Fruit fly (Drosophila melanogaster): ENCODE results near the gene croc.
A peak's percentile ranks its signal among the peaks of the same experiment; 100 is the strongest.

croc gene

dm6 chr3L:21518345-21518744 is 42.1 kb upstream of the croc start:
- TF ChIP-seq Ets96B (tag; optimal IDR thresholded peaks at IDR 0.05) (no peak), Lpt (GFP tag; optimal IDR thresholded peaks at IDR 0.05) (no peak), dsx (GFP tag; optimal IDR thresholded peaks at IDR 0.05; ENCODE audit: poor library complexity, severe bottlenecking) (no peak), CG9139 (GFP tag; optimal IDR thresholded peaks at IDR 0.05) (no peak), Eip75B (GFP tag; optimal IDR thresholded peaks at IDR 0.05) (no peak), Met (GFP tag; optimal IDR thresholded peaks at IDR 0.05) (no peak), CG6163 (GFP tag; IDR thresholded peaks at IDR 0.05) (no peak), Gug (GFP tag; IDR thresholded peaks at IDR 0.05) (no peak), lz (GFP tag; optimal IDR thresholded peaks at IDR 0.05) (no peak), pdm3 (GFP tag; optimal IDR thresholded peaks at IDR 0.05) (no peak), vri (GFP tag; optimal IDR thresholded peaks at IDR 0.05) (no peak), eg (GFP tag; IDR thresholded peaks at IDR 0.05) (no peak), CG16779 (tag; optimal IDR thresholded peaks at IDR 0.05) (no peak), achi (GFP tag; optimal IDR thresholded peaks at IDR 0.05) (no peak)

- no peak for TF ChIP-seq fd59A (GFP tag; optimal IDR thresholded peaks at IDR 0.05)
- no peak for TF ChIP-seq CG34406 (GFP tag; optimal IDR thresholded peaks at IDR 0.05)
- TF ChIP-seq CG10669 (GFP tag; optimal IDR thresholded peaks at IDR 0.05): peak; percentile 5
- TF ChIP-seq eg (GFP tag; IDR thresholded peaks at IDR 0.05): no peak
- TF ChIP-seq CG8119 (GFP tag; IDR thresholded peaks at IDR 0.05): no peak
- peak; percentile 6 for TF ChIP-seq fkh (GFP tag; optimal IDR thresholded peaks at IDR 0.05)
- no peak for TF ChIP-seq Gug (GFP tag; IDR thresholded peaks at IDR 0.05)
- TF ChIP-seq cyc (GFP tag; optimal IDR thresholded peaks at IDR 0.05): peak; percentile 39
- TF ChIP-seq CG3919 (GFP tag; optimal IDR thresholded peaks at IDR 0.05): peak; percentile 32
- peak; percentile 60 for TF ChIP-seq Hr4 (GFP tag; optimal IDR thresholded peaks at IDR 0.05)
- peak; percentile 60 for TF ChIP-seq esn (GFP tag; optimal IDR thresholded peaks at IDR 0.05)
- TF ChIP-seq lz (GFP tag; optimal IDR thresholded peaks at IDR 0.05): peak; percentile 40
- TF ChIP-seq CG6792 (GFP tag; optimal IDR thresholded peaks at IDR 0.05): peak; percentile 57
- TF ChIP-seq OdsH (GFP tag; optimal IDR thresholded peaks at IDR 0.05): peak; percentile 49
- TF ChIP-seq CG16779 (tag; optimal IDR thresholded peaks at IDR 0.05): no peak
- peak; percentile 23 for TF ChIP-seq dsx (GFP tag; optimal IDR thresholded peaks at IDR 0.05; ENCODE audit: poor library complexity, severe bottlenecking)
- TF ChIP-seq Eip93F (GFP tag; optimal IDR thresholded peaks at IDR 0.05): peak; percentile 43
- TF ChIP-seq CG11762 (GFP tag; optimal IDR thresholded peaks at IDR 0.05; ENCODE audit: insufficient read depth): peak; percentile 50
- peak; percentile 19 for TF ChIP-seq CG3032 (tag; optimal IDR thresholded peaks at IDR 0.05)
- TF ChIP-seq CG15336 (GFP tag; IDR thresholded peaks at IDR 0.05): no peak
- peak; percentile 50 for TF ChIP-seq Smox (GFP tag; optimal IDR thresholded peaks at IDR 0.05)
- TF ChIP-seq vri (GFP tag; optimal IDR thresholded peaks at IDR 0.05): no peak
- peak; percentile 25 for TF ChIP-seq net (GFP tag; optimal IDR thresholded peaks at IDR 0.05)
- peak; percentile 31 for TF ChIP-seq acj6 (GFP tag; optimal IDR thresholded peaks at IDR 0.05)
- no peak for TF ChIP-seq spab (GFP tag; optimal IDR thresholded peaks at IDR 0.05)
- TF ChIP-seq CG8319 (GFP tag; optimal IDR thresholded peaks at IDR 0.05): peak; percentile 18
- TF ChIP-seq CG8632 (GFP tag; optimal IDR thresholded peaks at IDR 0.05): peak; percentile 45
- TF ChIP-seq achi (GFP tag; optimal IDR thresholded peaks at IDR 0.05): peak; percentile 73
- TF ChIP-seq Hr39 (GFP tag; optimal IDR thresholded peaks at IDR 0.05): peak; percentile 54
- TF ChIP-seq Met (GFP tag; optimal IDR thresholded peaks at IDR 0.05): peak; percentile 46
- peak in 1 of 2 experiments; percentile 43 for TF ChIP-seq ss (GFP tag; optimal IDR thresholded peaks at IDR 0.05)
- TF ChIP-seq CG10631 (GFP tag; optimal IDR thresholded peaks at IDR 0.05): peak; percentile 50
- TF ChIP-seq Sox15 (GFP tag; optimal IDR thresholded peaks at IDR 0.05): no peak
- TF ChIP-seq Eip78C (GFP tag): peak; percentile 48
- TF ChIP-seq Ets21C (GFP tag; optimal IDR thresholded peaks at IDR 0.05): peak; percentile 12
- TF ChIP-seq pdm3 (GFP tag; optimal IDR thresholded peaks at IDR 0.05): peak; percentile 64
- no peak for TF ChIP-seq CG11294 (GFP tag; IDR thresholded peaks at IDR 0.05)
- peak; percentile 36 for TF ChIP-seq CG7368 (GFP tag; optimal IDR thresholded peaks at IDR 0.05)
- no peak for TF ChIP-seq CG6854 (GFP tag; optimal IDR thresholded peaks at IDR 0.05)
- peak; percentile 42 for TF ChIP-seq CG31627 (GFP tag; optimal IDR thresholded peaks at IDR 0.05)
- TF ChIP-seq Eip75B (GFP tag; optimal IDR thresholded peaks at IDR 0.05): peak; percentile 69
- peak; percentile 7 for TF ChIP-seq CG6808 (GFP tag; optimal IDR thresholded peaks at IDR 0.05)
- no peak for TF ChIP-seq CG11902 (GFP tag; optimal IDR thresholded peaks at IDR 0.05)
- no peak for TF ChIP-seq Hr38 (GFP tag; optimal IDR thresholded peaks at IDR 0.05)
- TF ChIP-seq CG1621 (tag; optimal IDR thresholded peaks at IDR 0.05): no peak
Measured at dm6 chr3L:21516716-21517266, 40.5 kb upstream of the croc start.

All from whole organism, prepupa.